Worm (Caenorhabditis elegans) whole organism, midembryonic: Measurements from ENCODE around the gene msrp-6.
"Not testable (repeated sequence)": the region's sequence is repeated elsewhere in the genome, so short reads cannot be mapped to it uniquely, and the experiment has no call there.

ENCODE experiments used
- T22C8.4 ChIP-seq: fragments of 200-800 bp; sonication (Bioruptor generic); IDR thresholded peaks from 2 replicates; pipeline ENCODE4 v1.3.6; 2022; ENCODE audit warnings: missing genetic modification characterization, missing compliant biosample characterization
- cog-1 ChIP-seq: sonication (generic microtip); optimal IDR thresholded peaks from 2 replicates; lab custom pipeline; 2016; ENCODE audit warnings: missing genetic modification characterization, missing compliant biosample characterization
- flt-1 ChIP-seq: fragments of 200-800 bp; sonication (Bioruptor generic); IDR thresholded peaks from 2 replicates; pipeline ENCODE4 v1.3.6; 2022; ENCODE audit warnings: missing genetic modification characterization, missing compliant biosample characterization
- klf-2 ChIP-seq: fragments of 200-800 bp; sonication (Bioruptor generic); conservative IDR thresholded peaks from 2 replicates; pipeline ENCODE4 v1.3.6; 2022; ENCODE audit warnings: missing genetic modification reagents, missing genetic modification characterization, missing compliant biosample characterization
- med-1 ChIP-seq: sonication (generic microtip); optimal IDR thresholded peaks from 2 replicates; lab custom pipeline; 2017; ENCODE audit warnings: missing genetic modification characterization, mild to moderate bottlenecking, missing compliant biosample characterization, antibody characterized with exemption, missing genetic modification reagents; ENCODE audit not compliant: insufficient read depth
- ref-1 ChIP-seq: fragments of 200-800 bp; sonication (Bioruptor generic); conservative IDR thresholded peaks from 2 replicates; pipeline ENCODE4 v1.3.6; 2022; ENCODE audit warnings: missing genetic modification reagents, missing genetic modification characterization, missing compliant biosample characterization
- tab-1 ChIP-seq: fragments of 200-800 bp; sonication (Bioruptor generic); IDR thresholded peaks from 2 replicates; pipeline ENCODE4 v1.3.6; 2022; ENCODE audit warnings: missing genetic modification characterization, missing compliant biosample characterization
- ztf-23 ChIP-seq: fragments of 200-800 bp; sonication (Bioruptor generic); IDR thresholded peaks from 2 replicates; pipeline ENCODE4 v1.3.6; 2022; ENCODE audit warnings: missing genetic modification reagents, missing genetic modification characterization, missing compliant biosample characterization
- ztf-29 ChIP-seq: fragments of 200-800 bp; sonication (Bioruptor generic); IDR thresholded peaks from 2 replicates; pipeline ENCODE4 v1.3.6; 2022; ENCODE audit warnings: missing genetic modification reagents, missing genetic modification characterization, missing compliant biosample characterization

The msrp-6 gene

DNA sequence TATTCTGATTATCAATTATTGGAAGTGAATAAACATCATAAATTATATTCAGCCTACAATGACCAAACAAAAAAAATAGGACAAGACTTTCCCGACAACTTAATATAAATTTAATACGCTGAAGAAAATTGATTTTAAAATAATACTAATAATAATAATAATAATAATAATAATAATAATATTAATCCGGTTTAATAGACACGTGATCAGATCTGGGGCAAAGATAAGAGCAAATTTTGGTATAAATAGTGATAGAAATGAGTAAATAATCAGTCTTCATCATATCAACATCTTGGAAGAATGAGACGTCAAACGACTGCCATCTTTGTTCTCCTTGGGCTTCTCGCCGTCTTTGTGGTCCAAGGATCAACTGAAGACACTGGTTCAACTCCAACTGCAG lies at the start of gene msrp-6:
TSS of gene msrp-6 (plus strand) at position 301 of the 400 bp plus-strand sequence.
- TF ChIP-seq cog-1; ref-1 (GFP tag; lab: Robert Waterston, UW); med-1 (GFP tag; lab: Kevin White, UChicago): not testable (repeated sequence)

DNA sequence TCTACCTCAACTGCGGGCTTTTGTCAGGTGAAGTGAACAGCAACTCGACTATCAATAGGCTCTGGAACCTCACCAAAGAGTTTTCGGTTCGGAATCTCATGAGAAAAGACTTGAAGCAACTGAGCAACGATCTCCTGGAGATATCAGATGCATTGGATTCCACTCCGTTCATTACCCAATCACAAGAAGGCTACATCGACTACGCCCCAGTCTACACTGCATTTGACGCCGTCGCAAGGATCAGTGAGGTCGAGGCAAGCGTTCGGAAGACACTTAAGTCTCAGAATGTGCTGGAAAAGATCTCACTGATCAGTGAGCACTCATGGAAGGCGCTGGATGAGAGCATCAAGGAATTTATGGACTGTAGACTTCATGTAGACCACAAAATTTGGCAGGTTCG lies 41.0 kb upstream of the msrp-6 start:
- TF ChIP-seq flt-1 (GFP tag; lab: Robert Waterston, UW) (no peak), tab-1 (GFP tag; lab: Robert Waterston, UW) (no peak), ref-1 (GFP tag; lab: Robert Waterston, UW) (no peak), ztf-29 (GFP tag; lab: Robert Waterston, UW) (no peak), klf-2 (GFP tag; lab: Robert Waterston, UW) (no peak), T22C8.4 (no peak), ztf-23 (no peak), med-1 (GFP tag; lab: Kevin White, UChicago) (no peak)

ce11 chrII:2583044-2583443 lies 36.2 kb upstream of the msrp-6 start, which contains the start of gene sri-74:
sri-74 (minus strand) TSS chrII:2583144.
- no peak for TF ChIP-seq ref-1 (GFP tag; lab: Robert Waterston, UW)
- TF ChIP-seq cog-1: no peak
- TF ChIP-seq tab-1 (GFP tag; lab: Robert Waterston, UW): no peak

ce11 chrII:2585493-2585892 lies 33.8 kb upstream of the msrp-6 start, which contains the start of gene sri-36:
sri-36 (minus strand) TSS chrII:2585593.
- TF ChIP-seq flt-1 (GFP tag; lab: Robert Waterston, UW) (no peak), cog-1 (no peak), med-1 (GFP tag; lab: Kevin White, UChicago) (no peak), ztf-23 (no peak), T22C8.4 (no peak), ref-1 (GFP tag; lab: Robert Waterston, UW) (no peak)

DNA sequence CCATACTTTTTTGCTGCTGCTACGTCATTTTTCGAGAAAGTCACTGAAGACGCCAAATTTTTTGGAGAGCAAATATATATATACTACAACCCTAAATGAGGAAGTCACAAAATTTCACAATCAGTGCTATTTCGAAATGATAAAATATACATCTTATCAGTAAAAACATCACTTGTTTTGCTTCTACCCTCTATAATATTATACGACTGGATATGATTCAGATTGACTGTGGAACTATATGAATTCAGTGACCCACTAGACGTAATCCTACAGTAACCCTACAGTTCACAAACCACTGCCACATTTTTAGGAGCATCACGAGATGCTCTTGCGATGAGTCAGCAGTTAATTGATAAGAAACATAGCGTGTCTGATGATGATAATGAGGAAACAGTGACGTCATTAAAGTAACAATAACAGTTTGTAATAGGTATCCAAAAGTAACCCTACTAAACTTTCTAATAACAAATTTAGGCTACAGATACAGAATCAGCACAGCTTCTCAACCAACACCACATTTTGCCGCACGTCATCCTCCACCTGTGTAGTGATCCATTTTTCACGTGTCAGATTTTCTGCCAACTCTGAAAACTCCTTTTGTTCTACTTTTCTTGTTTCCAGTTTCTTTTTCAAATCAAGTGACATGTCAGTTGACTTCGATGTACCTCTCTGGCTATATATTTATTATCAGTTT lies 32.2 kb upstream of the msrp-6 start, which contains the start of the genes F33H12.7 and sri-39:
TSS of gene F33H12.7 (minus strand) at position 51 of the 694 bp plus-strand sequence.
TSS of gene sri-39 (plus strand) at position 644 of the 694 bp plus-strand sequence.
- no peak for TF ChIP-seq med-1 (GFP tag; lab: Kevin White, UChicago)
- no peak for TF ChIP-seq klf-2 (GFP tag; lab: Robert Waterston, UW)
- TF ChIP-seq ref-1 (GFP tag; lab: Robert Waterston, UW): no peak
- no peak for TF ChIP-seq T22C8.4
- no peak for TF ChIP-seq ztf-29 (GFP tag; lab: Robert Waterston, UW)
- TF ChIP-seq flt-1 (GFP tag; lab: Robert Waterston, UW): no peak
- no peak for TF ChIP-seq ztf-23
- TF ChIP-seq tab-1 (GFP tag; lab: Robert Waterston, UW): no peak
- TF ChIP-seq cog-1: no peak

ce11 chrII:2600176-2600575 lies 19.1 kb upstream of the msrp-6 start, which contains the start of gene F33H12.1:
F33H12.1 (plus strand) TSS chrII:2600476.
- TF ChIP-seq cog-1; T22C8.4; med-1 (GFP tag; lab: Kevin White, UChicago): not testable (repeated sequence)

DNA sequence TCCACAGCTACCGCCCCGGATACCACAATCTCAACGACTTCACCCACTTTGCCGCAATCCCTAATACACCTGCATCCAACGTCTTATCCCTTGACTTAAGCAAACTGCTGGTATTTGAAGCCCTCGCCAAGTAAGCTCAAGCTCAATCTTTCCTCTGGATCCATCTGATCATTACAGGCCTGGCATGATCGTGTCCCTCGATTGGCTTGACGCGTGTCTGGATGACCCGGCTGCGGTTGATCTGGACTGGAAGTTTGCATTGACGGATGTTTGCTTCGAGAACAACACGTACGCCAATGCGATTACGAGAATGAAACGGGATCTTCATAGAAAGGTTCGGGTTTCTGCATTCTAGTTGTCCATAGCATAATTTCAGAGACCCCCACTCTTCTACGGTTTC lies 18.3 kb upstream of the msrp-6 start:
- TF ChIP-seq ref-1 (GFP tag; lab: Robert Waterston, UW): no peak
- TF ChIP-seq ztf-29 (GFP tag; lab: Robert Waterston, UW): no peak
- no peak for TF ChIP-seq klf-2 (GFP tag; lab: Robert Waterston, UW)
- TF ChIP-seq med-1 (GFP tag; lab: Kevin White, UChicago): no peak
- no peak for TF ChIP-seq T22C8.4
- no peak for TF ChIP-seq flt-1 (GFP tag; lab: Robert Waterston, UW)
- TF ChIP-seq ztf-23: no peak
- TF ChIP-seq tab-1 (GFP tag; lab: Robert Waterston, UW): no peak

DNA sequence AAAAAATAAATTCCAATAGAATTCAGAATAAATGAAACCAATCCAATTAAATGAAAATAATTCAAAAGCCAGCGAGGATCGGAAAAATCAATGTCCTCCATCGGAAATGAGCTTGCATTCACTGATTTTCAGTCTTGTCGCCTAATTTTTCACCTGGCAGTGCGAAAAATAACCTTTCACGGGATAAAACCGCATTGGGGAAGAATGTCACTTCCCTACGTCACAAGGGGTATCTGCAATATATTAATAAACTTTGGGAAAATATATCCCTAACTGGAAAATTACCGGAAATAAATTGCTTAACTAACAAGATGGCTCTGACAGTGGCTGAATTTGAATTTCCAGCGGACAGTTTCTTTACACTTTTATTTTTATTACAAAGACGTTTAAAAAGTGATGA lies 13.9 kb upstream of the msrp-6 start, which contains the start of gene sri-77:
TSS of gene sri-77 (minus strand) at position 101 of the 400 bp plus-strand sequence.
- TF ChIP-seq ref-1 (GFP tag; lab: Robert Waterston, UW) (no peak), flt-1 (GFP tag; lab: Robert Waterston, UW) (no peak)

- TF ChIP-seq ztf-29 (GFP tag; lab: Robert Waterston, UW): no peak
- TF ChIP-seq T22C8.4: no peak
- TF ChIP-seq klf-2 (GFP tag; lab: Robert Waterston, UW): no peak
- TF ChIP-seq ztf-23: no peak
- no peak for TF ChIP-seq med-1 (GFP tag; lab: Kevin White, UChicago)
- TF ChIP-seq flt-1 (GFP tag; lab: Robert Waterston, UW): no peak
- TF ChIP-seq cog-1: no peak
- TF ChIP-seq tab-1 (GFP tag; lab: Robert Waterston, UW): no peak
- no peak for TF ChIP-seq ref-1 (GFP tag; lab: Robert Waterston, UW)
These were observed 8.9 kb upstream of the msrp-6 start, which contains the start of gene sri-38 for ce11 chrII:2610202-2610912. sri-38 (plus strand) TSS chrII:2610862.

DNA sequence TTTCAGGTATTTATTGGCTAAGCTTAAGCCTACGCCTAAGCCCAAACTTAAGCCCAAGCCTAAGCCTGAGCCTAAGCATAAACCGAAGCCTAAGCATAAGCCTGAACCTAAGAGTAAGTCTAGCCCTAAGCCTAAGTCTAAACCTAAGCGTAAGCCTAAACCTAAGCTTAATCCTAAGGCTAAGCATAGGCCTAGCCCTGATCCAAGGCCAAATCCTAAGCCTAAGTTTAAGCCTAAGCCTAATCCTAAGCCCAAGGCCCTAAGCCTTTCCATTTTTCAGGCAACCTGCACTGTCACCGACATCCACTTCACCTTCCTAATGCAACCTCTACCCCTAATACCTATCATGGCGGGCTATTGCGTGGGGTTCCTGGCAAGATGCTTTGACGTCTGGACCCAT lies 8.2 kb upstream of the msrp-6 start:
- TF ChIP-seq ztf-23: no peak
- peak; percentile 38; the same call in 1 of the 2 replicates for TF ChIP-seq ztf-29 (GFP tag; lab: Robert Waterston, UW)
